Fruit fly (Drosophila melanogaster): ENCODE data around the gene GstD1.

GstD1 gene

dm6 chr3R:12401672-12402296 is 32.7 kb upstream of the GstD1 start, which contains the start of gene DNAlig3:
Gene DNAlig3 (minus strand): TSS chr3R:12401839.
- TF ChIP-seq Rel (GFP tag; optimal IDR thresholded peaks at IDR 0.05) = no peak
- peak; percentile 83 for TF ChIP-seq Rel (tag; optimal IDR thresholded peaks at IDR 0.05)
- TF ChIP-seq HLH106 (tag; optimal IDR thresholded peaks at IDR 0.05) = no peak
- no peak for TF ChIP-seq Sp1 (GFP tag; optimal IDR thresholded peaks at IDR 0.05)

dm6 chr3R:12398620-12399247 is 29.7 kb upstream of the GstD1 start, which contains the start of gene Cyp9f3:
Gene Cyp9f3 (minus strand): TSS chr3R:12398929.
- TF ChIP-seq Vsx2 (GFP tag; optimal IDR thresholded peaks at IDR 0.05; ENCODE audit: partially characterized antibody) (peak; percentile 20), CrebA (GFP tag; optimal IDR thresholded peaks at IDR 0.05; ENCODE audit: borderline replicate concordance) (peak; percentile 32), rgr (GFP tag; optimal IDR thresholded peaks at IDR 0.05) (peak; percentile 9), N (GFP tag; optimal IDR thresholded peaks at IDR 0.05) (no peak), fru (GFP tag; optimal IDR thresholded peaks at IDR 0.05) (no peak)

- no peak for TF ChIP-seq dmrt93B (GFP tag; optimal IDR thresholded peaks at IDR 0.05)
- peak; percentile 38 for TF ChIP-seq sage (GFP tag; optimal IDR thresholded peaks at IDR 0.05)
- peak; percentile 24 for TF ChIP-seq h (GFP tag; optimal IDR thresholded peaks at IDR 0.05)
- TF ChIP-seq CrebA (GFP tag; optimal IDR thresholded peaks at IDR 0.05; ENCODE audit: borderline replicate concordance) = peak; percentile 28
- no peak for TF ChIP-seq rgr (GFP tag; optimal IDR thresholded peaks at IDR 0.05)
- TF ChIP-seq CG32264 (GFP tag; optimal IDR thresholded peaks at IDR 0.05) = no peak
Measured at dm6 chr3R:12398054-12398453, 29.0 kb upstream of the GstD1 start.

dm6 chr3R:12395880-12396279 is 26.8 kb upstream of the GstD1 start, which contains the start of the genes CG10096 and CG10097:
Gene CG10096 (minus strand): TSS chr3R:12395980.
Gene CG10097 (minus strand): TSS chr3R:12395980.
- TF ChIP-seq N (GFP tag; optimal IDR thresholded peaks at IDR 0.05) (no peak), usp (GFP tag; optimal IDR thresholded peaks at IDR 0.05) (no peak), brk (GFP tag; optimal IDR thresholded peaks at IDR 0.05) (no peak), h (GFP tag; optimal IDR thresholded peaks at IDR 0.05) (no peak), Jra (GFP tag; optimal IDR thresholded peaks at IDR 0.05) (no peak), CG32264 (GFP tag; optimal IDR thresholded peaks at IDR 0.05) (no peak), lola (GFP tag; optimal IDR thresholded peaks at IDR 0.05) (no peak), sage (GFP tag; optimal IDR thresholded peaks at IDR 0.05) (no peak), Dfd (GFP tag; optimal IDR thresholded peaks at IDR 0.05) (no peak), jim (GFP tag; optimal IDR thresholded peaks at IDR 0.05) (no peak), woc (GFP tag; optimal IDR thresholded peaks at IDR 0.05) (no peak), dsf (GFP tag; optimal IDR thresholded peaks at IDR 0.05; ENCODE audit: borderline replicate concordance) (no peak), Sp1 (GFP tag; optimal IDR thresholded peaks at IDR 0.05) (no peak)

- no peak for TF ChIP-seq foxo (GFP tag; optimal IDR thresholded peaks at IDR 0.05)
- TF ChIP-seq ey (GFP tag; optimal IDR thresholded peaks at IDR 0.05) = no peak
Measured at dm6 chr3R:12386965-12387364, 17.9 kb upstream of the GstD1 start, which contains the start of gene CG33098. Gene CG33098 (plus strand): TSS chr3R:12387188.

dm6 chr3R:12385949-12386348 is 16.9 kb upstream of the GstD1 start, which contains the start of gene Sol1:
Gene Sol1 (plus strand): TSS chr3R:12386249.
- TF ChIP-seq Hnf4 (GFP tag; optimal IDR thresholded peaks at IDR 0.05) (no peak), dsf (GFP tag; optimal IDR thresholded peaks at IDR 0.05; ENCODE audit: borderline replicate concordance) (no peak), CrebA (GFP tag; optimal IDR thresholded peaks at IDR 0.05; ENCODE audit: borderline replicate concordance) (no peak), GATAd (GFP tag; optimal IDR thresholded peaks at IDR 0.05) (no peak), foxo (GFP tag; optimal IDR thresholded peaks at IDR 0.05) (no peak), Mio (GFP tag; optimal IDR thresholded peaks at IDR 0.05) (no peak), Dfd (GFP tag; optimal IDR thresholded peaks at IDR 0.05) (no peak), dmrt93B (GFP tag; optimal IDR thresholded peaks at IDR 0.05) (no peak), CG9705 (GFP tag; optimal IDR thresholded peaks at IDR 0.05) (no peak), usp (GFP tag; optimal IDR thresholded peaks at IDR 0.05) (no peak), Jra (GFP tag; optimal IDR thresholded peaks at IDR 0.05) (no peak), rgr (GFP tag; optimal IDR thresholded peaks at IDR 0.05) (no peak), br (GFP tag; optimal IDR thresholded peaks at IDR 0.05) (no peak), CG32264 (GFP tag; optimal IDR thresholded peaks at IDR 0.05) (no peak)

Data from whole organism, wandering third instar larva.